Worm (Caenorhabditis elegans): ENCODE measurements around the gene F13B6.3.

The F13B6.3 gene

DNA sequence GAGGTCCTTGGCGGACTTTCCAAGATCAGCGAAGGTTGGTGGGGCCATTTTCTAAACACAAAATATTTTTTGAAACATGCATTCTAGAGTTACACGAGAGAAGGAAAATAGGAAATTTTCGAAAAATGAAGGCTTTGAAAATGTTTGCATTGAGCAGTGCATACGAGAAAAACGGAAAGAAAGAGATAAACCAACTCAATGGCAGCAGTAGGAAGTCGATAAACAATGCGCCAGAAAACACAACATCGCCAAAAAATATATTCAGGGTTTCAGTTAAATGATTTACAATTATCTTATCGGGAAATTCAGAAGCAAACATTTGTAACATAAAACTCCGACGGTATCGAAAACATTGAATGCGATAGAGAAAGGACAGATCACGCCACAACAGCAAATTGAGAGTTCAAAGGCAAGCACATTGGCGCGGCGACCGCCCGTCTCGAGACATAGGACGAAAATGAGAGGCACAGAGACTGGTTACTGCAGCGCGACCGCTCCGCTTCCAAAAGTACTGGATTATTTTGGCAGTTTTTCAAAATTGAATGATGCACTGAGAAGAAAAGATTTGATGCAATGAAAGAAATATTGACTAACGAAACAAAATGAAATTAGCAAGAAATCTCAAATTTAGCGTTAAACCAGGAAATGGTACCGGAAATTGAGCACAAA lies 42.2 kb upstream of the F13B6.3 start, which contains the start of the genes vdac-1 and R05G6.5 (continued):
- TF ChIP-seq blmp-1 (tag; optimal IDR thresholded peaks at IDR 0.05; ENCODE audit: insufficient read depth) (peak; percentile 57), snpc-4 (tag; optimal IDR thresholded peaks at IDR 0.05) (peak; percentile 44)

DNA sequence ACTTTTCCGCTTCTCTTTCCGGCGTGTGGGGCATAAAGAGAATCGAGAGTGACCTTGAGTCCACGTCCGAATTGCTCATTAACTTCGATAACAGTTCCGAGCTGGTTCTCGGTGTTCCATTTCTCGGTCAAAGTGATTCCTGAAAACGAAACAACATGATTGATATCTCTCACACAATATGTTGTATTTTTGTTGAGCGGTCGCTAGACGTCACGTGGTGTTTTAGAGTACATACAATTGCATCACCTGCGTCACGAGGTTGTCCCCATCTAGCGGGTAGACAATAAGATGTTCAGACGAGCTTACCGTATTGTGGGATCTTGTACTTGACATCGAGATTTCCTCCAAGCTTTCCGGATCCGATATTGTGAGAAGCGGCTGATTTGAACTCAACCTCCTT lies 41.5 kb upstream of the F13B6.3 start:
- TF ChIP-seq nhr-25 (tag; optimal IDR thresholded peaks at IDR 0.05), result peak; percentile 58
- TF ChIP-seq ama-1 (optimal IDR thresholded peaks at IDR 0.05), result peak; percentile 35
- TF ChIP-seq elt-3 (tag; optimal IDR thresholded peaks at IDR 0.05), result no peak
- no peak for TF ChIP-seq ztf-4 (tag; optimal IDR thresholded peaks at IDR 0.05)
- no peak for TF ChIP-seq ZK546.5 (tag; optimal IDR thresholded peaks at IDR 0.05)
- peak; percentile 29 for TF ChIP-seq crh-2 (tag; optimal IDR thresholded peaks at IDR 0.05)
- peak; percentile 35 for TF ChIP-seq F13H6.1 (tag; optimal IDR thresholded peaks at IDR 0.05)
- no peak for TF ChIP-seq snpc-4 (tag; optimal IDR thresholded peaks at IDR 0.05)
- TF ChIP-seq alr-1 (tag; optimal IDR thresholded peaks at IDR 0.05), result no peak
- peak; percentile 62 for TF ChIP-seq sma-9 (GFP tag; optimal IDR thresholded peaks at IDR 0.05)
- no peak for TF ChIP-seq sma-9 (tag; optimal IDR thresholded peaks at IDR 0.05)
- TF ChIP-seq nhr-129 (tag; optimal IDR thresholded peaks at IDR 0.05), result peak; percentile 99
- TF ChIP-seq lin-39 (tag; optimal IDR thresholded peaks at IDR 0.05), result no peak
- no peak for TF ChIP-seq ztf-11 (tag; optimal IDR thresholded peaks at IDR 0.05)
- no peak for TF ChIP-seq lin-11 (tag; optimal IDR thresholded peaks at IDR 0.05)
- TF ChIP-seq sma-3 (GFP tag; optimal IDR thresholded peaks at IDR 0.05), result peak; percentile 28
- peak in 1 of 2 experiments; percentile 61 for TF ChIP-seq lsy-2 (tag; optimal IDR thresholded peaks at IDR 0.05)
- TF ChIP-seq nhr-6 (tag; optimal IDR thresholded peaks at IDR 0.05), result no peak
- TF ChIP-seq sem-4 (tag; optimal IDR thresholded peaks at IDR 0.05), result peak; percentile 22
- peak; percentile 65 for TF ChIP-seq nhr-21 (tag; optimal IDR thresholded peaks at IDR 0.05)
- TF ChIP-seq C34F6.9 (tag; optimal IDR thresholded peaks at IDR 0.05), result peak; percentile 24
- TF ChIP-seq blmp-1 (tag; optimal IDR thresholded peaks at IDR 0.05; ENCODE audit: insufficient read depth), result no peak
- peak; percentile 56 for TF ChIP-seq gmeb-1 (tag; optimal IDR thresholded peaks at IDR 0.05)
- no peak for TF ChIP-seq unc-55 (GFP tag; optimal IDR thresholded peaks at IDR 0.05)
- TF ChIP-seq mdl-1 (tag; optimal IDR thresholded peaks at IDR 0.05), result peak in 1 of 2 experiments; percentile 1
- TF ChIP-seq lin-13 (GFP tag; optimal IDR thresholded peaks at IDR 0.05), result peak; percentile 21

DNA sequence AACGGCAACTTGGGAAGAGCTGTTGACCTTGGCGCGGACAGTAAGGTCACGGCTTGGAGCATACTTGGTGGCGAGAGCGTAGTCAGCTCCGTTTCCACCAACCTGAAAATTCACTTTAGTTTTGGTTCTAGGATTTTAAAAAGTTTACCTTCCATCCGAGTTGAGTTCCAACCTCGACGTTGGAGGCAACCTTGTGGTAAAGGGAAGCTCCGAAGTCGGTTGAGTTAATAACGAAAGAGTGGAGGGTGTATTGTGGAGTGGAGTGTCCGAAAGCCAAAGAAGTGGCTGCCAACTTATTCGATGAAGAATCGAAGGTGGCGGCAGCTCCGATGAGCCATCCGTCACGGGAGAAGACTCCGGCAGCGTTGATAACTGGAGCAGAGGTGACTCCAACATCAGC lies 41.0 kb upstream of the F13B6.3 start:
- TF ChIP-seq egl-27 (tag; optimal IDR thresholded peaks at IDR 0.05), result no peak
- TF ChIP-seq ama-1 (optimal IDR thresholded peaks at IDR 0.05), result no peak
- no peak for TF ChIP-seq unc-39 (tag; optimal IDR thresholded peaks at IDR 0.05)
- TF ChIP-seq aly-2 (tag; optimal IDR thresholded peaks at IDR 0.05), result no peak

DNA sequence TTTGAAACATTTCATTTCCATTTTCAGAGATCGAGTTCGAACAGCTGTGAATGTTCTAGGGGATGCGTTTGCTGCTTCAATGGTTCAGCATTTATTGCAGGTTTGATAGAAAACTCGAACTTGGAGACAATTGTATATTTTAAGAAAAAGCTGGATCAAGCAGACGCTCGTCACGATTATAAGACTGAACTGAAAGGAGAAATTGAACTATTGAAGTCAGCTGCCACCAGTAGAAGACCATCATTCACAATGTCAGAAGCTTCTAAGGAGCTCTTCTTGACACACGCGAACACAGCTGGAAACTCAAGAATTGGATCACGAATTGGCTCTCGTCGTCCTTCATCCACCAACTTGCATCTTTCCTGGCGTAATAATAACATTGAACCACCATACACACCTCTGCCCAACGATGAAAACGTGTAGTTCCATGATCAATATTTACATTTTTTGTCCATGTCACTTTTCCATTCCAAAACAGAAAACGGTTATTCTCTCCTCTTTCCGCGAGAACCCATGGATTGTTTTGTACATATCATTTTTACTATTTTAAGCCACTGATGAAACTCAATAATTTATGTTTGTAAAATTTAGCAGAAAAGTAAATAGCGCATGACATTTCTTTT lies 40.2 kb upstream of the F13B6.3 start:
- TF ChIP-seq nhr-6 (tag; optimal IDR thresholded peaks at IDR 0.05) (peak; percentile 53), elt-3 (tag; optimal IDR thresholded peaks at IDR 0.05) (no peak), C34F6.9 (tag; optimal IDR thresholded peaks at IDR 0.05) (no peak), egl-27 (tag; optimal IDR thresholded peaks at IDR 0.05) (no peak), nhr-25 (tag; optimal IDR thresholded peaks at IDR 0.05) (peak; percentile 23), Y55F3AM.14 (GFP tag; optimal IDR thresholded peaks at IDR 0.05) (no peak), ama-1 (optimal IDR thresholded peaks at IDR 0.05) (peak; percentile 78), fos-1 (tag; optimal IDR thresholded peaks at IDR 0.05) (peak; percentile 14), sma-9 (GFP tag; optimal IDR thresholded peaks at IDR 0.05) (peak; percentile 66), sma-9 (tag; optimal IDR thresholded peaks at IDR 0.05) (no peak), nhr-129 (tag; optimal IDR thresholded peaks at IDR 0.05) (peak; percentile 74), sma-3 (GFP tag; optimal IDR thresholded peaks at IDR 0.05) (peak; percentile 30), nhr-237 (tag; optimal IDR thresholded peaks at IDR 0.05) (no peak), ztf-4 (tag; optimal IDR thresholded peaks at IDR 0.05) (peak; percentile 12), elt-1 (tag; optimal IDR thresholded peaks at IDR 0.05) (no peak), unc-55 (GFP tag; optimal IDR thresholded peaks at IDR 0.05) (no peak), nhr-12 (tag; optimal IDR thresholded peaks at IDR 0.05) (no peak), lsy-2 (tag; optimal IDR thresholded peaks at IDR 0.05) (peak in 1 of 2 experiments; percentile 33), lin-13 (GFP tag; optimal IDR thresholded peaks at IDR 0.05) (peak; percentile 13)

Measured in whole organism, L2 larva.